Fruit fly (Drosophila melanogaster): ENCODE data around the gene CG14933.
A peak's percentile ranks its signal among the peaks of the same experiment; 100 is the strongest.

Gene CG14933

dm6 chr2L:11808702-11809583 is 33.7 kb upstream of the CG14933 start, which contains the start of gene crol (continued):
- TF ChIP-seq Hr39 (GFP tag; optimal IDR thresholded peaks at IDR 0.05), result no peak
- peak; percentile 47 for TF ChIP-seq Lpt (GFP tag; optimal IDR thresholded peaks at IDR 0.05)
- TF ChIP-seq lz (GFP tag; optimal IDR thresholded peaks at IDR 0.05), result no peak
- TF ChIP-seq Hr4 (GFP tag; optimal IDR thresholded peaks at IDR 0.05), result no peak
- TF ChIP-seq topi (GFP tag; optimal IDR thresholded peaks at IDR 0.05), result no peak
- no peak for TF ChIP-seq CG3032 (tag; optimal IDR thresholded peaks at IDR 0.05)
- TF ChIP-seq vri (GFP tag; optimal IDR thresholded peaks at IDR 0.05), result peak; percentile 71
- no peak; the same call in 2 of the 3 replicates for TF ChIP-seq CG8119 (GFP tag; IDR thresholded peaks at IDR 0.05)
- TF ChIP-seq CG16779 (tag; optimal IDR thresholded peaks at IDR 0.05), result no peak
- no peak for TF ChIP-seq achi (GFP tag; optimal IDR thresholded peaks at IDR 0.05)
- no peak for TF ChIP-seq Sox15 (GFP tag; optimal IDR thresholded peaks at IDR 0.05)
- no peak for TF ChIP-seq CG6792 (GFP tag; optimal IDR thresholded peaks at IDR 0.05)
- TF ChIP-seq Blimp-1 (GFP tag; optimal IDR thresholded peaks at IDR 0.05), result no peak
- TF ChIP-seq ss (GFP tag; optimal IDR thresholded peaks at IDR 0.05), result peak; percentile 66 to 82
- peak; percentile 31 for TF ChIP-seq esn (GFP tag; optimal IDR thresholded peaks at IDR 0.05)
- peak; percentile 58; the same call in 2 of the 3 replicates for TF ChIP-seq CG6163 (GFP tag; IDR thresholded peaks at IDR 0.05)
- peak; percentile 4 for TF ChIP-seq cyc (GFP tag; optimal IDR thresholded peaks at IDR 0.05)
- TF ChIP-seq Eip75B (GFP tag; optimal IDR thresholded peaks at IDR 0.05), result no peak
- peak; percentile 5 for TF ChIP-seq CG6854 (GFP tag; optimal IDR thresholded peaks at IDR 0.05)
- TF ChIP-seq CG8319 (GFP tag; optimal IDR thresholded peaks at IDR 0.05), result no peak
- TF ChIP-seq Sox14 (GFP tag; optimal IDR thresholded peaks at IDR 0.05), result peak; percentile 8
- TF ChIP-seq fkh (GFP tag; optimal IDR thresholded peaks at IDR 0.05), result peak; percentile 23
- TF ChIP-seq svp (GFP tag), result no peak
- no peak for TF ChIP-seq CG10631 (GFP tag; optimal IDR thresholded peaks at IDR 0.05)
- TF ChIP-seq pdm3 (GFP tag; optimal IDR thresholded peaks at IDR 0.05), result peak; percentile 6
- TF ChIP-seq CG15336 (GFP tag; IDR thresholded peaks at IDR 0.05), result 0 out of 2 replicates have a peak, but pooled peaks have one; percentile 26
- no peak for TF ChIP-seq CG10669 (GFP tag; optimal IDR thresholded peaks at IDR 0.05)
- peak; percentile 85 for TF ChIP-seq Eip78C (GFP tag)
- no peak for TF ChIP-seq Sox102F (GFP tag; optimal IDR thresholded peaks at IDR 0.05)
- TF ChIP-seq Met (GFP tag; optimal IDR thresholded peaks at IDR 0.05), result no peak
- TF ChIP-seq net (GFP tag; optimal IDR thresholded peaks at IDR 0.05), result no peak
- TF ChIP-seq acj6 (GFP tag; optimal IDR thresholded peaks at IDR 0.05), result no peak
- no peak for TF ChIP-seq CG11902 (GFP tag; optimal IDR thresholded peaks at IDR 0.05)
- no peak for TF ChIP-seq salr (GFP tag; optimal IDR thresholded peaks at IDR 0.05)
- TF ChIP-seq Eip93F (GFP tag; optimal IDR thresholded peaks at IDR 0.05), result peak; percentile 19
- no peak for TF ChIP-seq CG3919 (GFP tag; optimal IDR thresholded peaks at IDR 0.05)

dm6 chr2L:11809823-11810222 is 32.8 kb upstream of the CG14933 start:
- TF ChIP-seq CG8632 (GFP tag; optimal IDR thresholded peaks at IDR 0.05) (no peak), Hr39 (GFP tag; optimal IDR thresholded peaks at IDR 0.05) (no peak), achi (GFP tag; optimal IDR thresholded peaks at IDR 0.05) (no peak), Eip93F (GFP tag; optimal IDR thresholded peaks at IDR 0.05) (no peak), fd85E (GFP tag; optimal IDR thresholded peaks at IDR 0.05) (no peak), CG6163 (GFP tag; IDR thresholded peaks at IDR 0.05) (no peak), CG34406 (GFP tag; optimal IDR thresholded peaks at IDR 0.05) (no peak), Gug (GFP tag; IDR thresholded peaks at IDR 0.05) (no peak)
